Worm (Caenorhabditis elegans): ENCODE data around the gene srx-74.

srx-74 gene

DNA sequence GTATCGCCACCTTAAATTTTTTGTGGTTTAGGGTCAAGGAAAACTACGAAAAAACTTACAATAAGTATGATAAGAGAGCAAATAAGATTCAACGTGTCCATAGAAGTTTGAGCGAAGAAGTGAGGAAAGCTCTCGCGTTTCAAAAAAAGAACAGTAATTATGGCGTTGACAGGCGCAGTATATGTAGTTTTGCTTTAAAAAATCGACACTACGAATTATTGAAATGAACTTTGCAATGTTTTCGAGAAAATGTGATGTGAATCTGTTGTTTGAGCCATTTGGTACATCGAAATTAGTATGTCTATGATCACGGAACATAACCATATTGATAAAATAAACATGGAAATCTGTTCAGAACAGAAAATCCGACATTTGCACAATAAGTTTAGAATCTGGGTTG, at the start of gene srx-74:
Gene srx-74 (minus strand): TSS at position 101 of the 400 bp plus-strand sequence.
- no peak for TF ChIP-seq ceh-36 (tag; optimal IDR thresholded peaks at IDR 0.05)
- no peak for TF ChIP-seq hmbx-1 (tag; optimal IDR thresholded peaks at IDR 0.05)
- no peak for TF ChIP-seq tbx-11 (GFP tag; IDR thresholded peaks at IDR 0.05)
- no peak for TF ChIP-seq aly-1 (tag; optimal IDR thresholded peaks at IDR 0.05)
- TF ChIP-seq hnd-1 (tag; optimal IDR thresholded peaks at IDR 0.05), result no peak
- no peak for TF ChIP-seq scrt-1 (GFP tag; IDR thresholded peaks at IDR 0.05)
- TF ChIP-seq ama-1 (optimal IDR thresholded peaks at IDR 0.05), result no peak
- TF ChIP-seq tbx-37 (GFP tag; conservative IDR thresholded peaks at IDR 0.05), result no peak
- no peak for TF ChIP-seq sea-1 (GFP tag; conservative IDR thresholded peaks at IDR 0.05)
- no peak for TF ChIP-seq B0310.2 (tag; optimal IDR thresholded peaks at IDR 0.05)
- TF ChIP-seq flt-1 (GFP tag; IDR thresholded peaks at IDR 0.05), result no peak
- TF ChIP-seq hmg-4 (GFP tag; optimal IDR thresholded peaks at IDR 0.05), result no peak
- no peak for TF ChIP-seq tra-4 (tag; optimal IDR thresholded peaks at IDR 0.05)
- TF ChIP-seq pes-1 (GFP tag; IDR thresholded peaks at IDR 0.05), result no peak
- no peak for TF ChIP-seq F13C5.2 (tag; optimal IDR thresholded peaks at IDR 0.05)
- no peak for TF ChIP-seq ceh-13 (GFP tag; optimal IDR thresholded peaks at IDR 0.05)
- TF ChIP-seq ets-7 (tag; optimal IDR thresholded peaks at IDR 0.05), result no peak

DNA sequence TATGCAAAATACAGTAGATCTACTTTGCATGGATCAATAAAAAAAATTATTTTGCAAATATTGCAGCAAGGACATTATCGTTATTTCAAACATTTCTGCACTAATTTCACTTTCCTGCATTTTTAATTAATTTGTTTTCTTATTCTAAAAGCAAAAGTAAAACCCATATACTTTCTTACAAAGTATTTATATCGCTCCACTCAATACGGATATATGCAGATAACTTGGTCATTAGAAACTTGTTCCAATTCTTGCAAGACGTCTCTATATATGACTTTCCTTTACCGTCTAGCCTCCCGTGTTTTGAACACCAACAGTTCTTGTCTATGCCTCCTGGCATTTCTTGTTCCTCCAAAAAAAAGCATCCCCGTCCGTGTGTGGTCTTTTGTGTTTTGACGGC, 48.2 kb upstream of the srx-74 start, which contains the start of gene oac-24:
Gene oac-24 (plus strand): TSS at position 301 of the 400 bp plus-strand sequence.
- no peak for TF ChIP-seq F13C5.2 (tag; optimal IDR thresholded peaks at IDR 0.05)
- TF ChIP-seq scrt-1 (GFP tag; IDR thresholded peaks at IDR 0.05), result no peak

- TF ChIP-seq pes-1 (GFP tag; IDR thresholded peaks at IDR 0.05), result no peak
- TF ChIP-seq ceh-13 (GFP tag; optimal IDR thresholded peaks at IDR 0.05), result no peak
- no peak for TF ChIP-seq tbx-11 (GFP tag; IDR thresholded peaks at IDR 0.05)
- no peak for TF ChIP-seq B0310.2 (tag; optimal IDR thresholded peaks at IDR 0.05)
- TF ChIP-seq ceh-36 (tag; optimal IDR thresholded peaks at IDR 0.05), result no peak
- no peak for TF ChIP-seq scrt-1 (GFP tag; IDR thresholded peaks at IDR 0.05)
- TF ChIP-seq tra-4 (tag; optimal IDR thresholded peaks at IDR 0.05), result no peak
- no peak for TF ChIP-seq hmg-4 (GFP tag; optimal IDR thresholded peaks at IDR 0.05)
- TF ChIP-seq hnd-1 (tag; optimal IDR thresholded peaks at IDR 0.05), result no peak
- TF ChIP-seq hmbx-1 (tag; optimal IDR thresholded peaks at IDR 0.05), result no peak
- TF ChIP-seq ama-1 (optimal IDR thresholded peaks at IDR 0.05), result no peak
- no peak for TF ChIP-seq ets-7 (tag; optimal IDR thresholded peaks at IDR 0.05)
- TF ChIP-seq F13C5.2 (tag; optimal IDR thresholded peaks at IDR 0.05), result no peak
- no peak for TF ChIP-seq aly-1 (tag; optimal IDR thresholded peaks at IDR 0.05)
- no peak for TF ChIP-seq flt-1 (GFP tag; IDR thresholded peaks at IDR 0.05)
- TF ChIP-seq tbx-37 (GFP tag; conservative IDR thresholded peaks at IDR 0.05), result no peak
- no peak for TF ChIP-seq sea-1 (GFP tag; conservative IDR thresholded peaks at IDR 0.05)
These were observed 45.3 kb upstream of the srx-74 start for ce11 chrV:4707646-4708045.

- no peak for TF ChIP-seq B0310.2 (tag; optimal IDR thresholded peaks at IDR 0.05)
- no peak for TF ChIP-seq tra-4 (tag; optimal IDR thresholded peaks at IDR 0.05)
- no peak for TF ChIP-seq hnd-1 (tag; optimal IDR thresholded peaks at IDR 0.05)
These were observed 37.9 kb upstream of the srx-74 start, which contains the start of gene ZC266.1 for ce11 chrV:4700189-4700588. Gene ZC266.1, minus strand, starts transcription at chrV:4700289.

- TF ChIP-seq F13C5.2 (tag; optimal IDR thresholded peaks at IDR 0.05) (no peak), sea-1 (GFP tag; conservative IDR thresholded peaks at IDR 0.05) (no peak), ets-7 (tag; optimal IDR thresholded peaks at IDR 0.05) (no peak), hmg-4 (GFP tag; optimal IDR thresholded peaks at IDR 0.05) (no peak), ceh-36 (tag; optimal IDR thresholded peaks at IDR 0.05) (no peak), flt-1 (GFP tag; IDR thresholded peaks at IDR 0.05) (no peak), hnd-1 (tag; optimal IDR thresholded peaks at IDR 0.05) (no peak), tra-4 (tag; optimal IDR thresholded peaks at IDR 0.05) (no peak), tbx-11 (GFP tag; IDR thresholded peaks at IDR 0.05) (no peak)
These were observed 36.4 kb upstream of the srx-74 start for ce11 chrV:4698675-4699074.

- TF ChIP-seq hnd-1 (tag; optimal IDR thresholded peaks at IDR 0.05), result no peak
- no peak for TF ChIP-seq tra-4 (tag; optimal IDR thresholded peaks at IDR 0.05)
- no peak for TF ChIP-seq scrt-1 (GFP tag; IDR thresholded peaks at IDR 0.05)
- TF ChIP-seq tbx-11 (GFP tag; IDR thresholded peaks at IDR 0.05), result no peak
- no peak for TF ChIP-seq aly-1 (tag; optimal IDR thresholded peaks at IDR 0.05)
- TF ChIP-seq B0310.2 (tag; optimal IDR thresholded peaks at IDR 0.05), result no peak
- no peak for TF ChIP-seq ceh-36 (tag; optimal IDR thresholded peaks at IDR 0.05)
- no peak for TF ChIP-seq ets-7 (tag; optimal IDR thresholded peaks at IDR 0.05)
- no peak for TF ChIP-seq ceh-13 (GFP tag; optimal IDR thresholded peaks at IDR 0.05)
- no peak for TF ChIP-seq ama-1 (optimal IDR thresholded peaks at IDR 0.05)
- TF ChIP-seq pes-1 (GFP tag; IDR thresholded peaks at IDR 0.05), result no peak
- TF ChIP-seq flt-1 (GFP tag; IDR thresholded peaks at IDR 0.05), result no peak
- no peak for TF ChIP-seq sea-1 (GFP tag; conservative IDR thresholded peaks at IDR 0.05)
These were observed 32.3 kb upstream of the srx-74 start for ce11 chrV:4694466-4695092.

DNA sequence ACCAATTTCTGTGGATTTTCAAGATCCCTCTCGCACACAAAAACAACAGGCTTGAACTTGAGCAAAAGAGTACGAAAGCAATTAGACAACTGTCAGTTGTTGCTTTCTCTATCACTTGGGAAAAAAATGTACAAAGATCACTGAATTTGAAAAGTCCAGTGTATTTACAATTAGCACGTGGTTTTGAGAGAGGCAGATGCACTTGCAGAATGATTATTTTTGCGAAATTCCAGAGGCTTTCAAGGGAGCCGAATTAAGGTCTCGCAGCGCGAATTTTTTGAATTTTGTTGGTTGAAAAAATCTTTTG, 30.9 kb upstream of the srx-74 start:
- TF ChIP-seq ama-1 (optimal IDR thresholded peaks at IDR 0.05), result no peak
- TF ChIP-seq pes-1 (GFP tag; IDR thresholded peaks at IDR 0.05), result no peak
- no peak for TF ChIP-seq ets-7 (tag; optimal IDR thresholded peaks at IDR 0.05)
- no peak for TF ChIP-seq aly-1 (tag; optimal IDR thresholded peaks at IDR 0.05)
- TF ChIP-seq flt-1 (GFP tag; IDR thresholded peaks at IDR 0.05), result no peak
- TF ChIP-seq tbx-37 (GFP tag; conservative IDR thresholded peaks at IDR 0.05), result no peak
- no peak for TF ChIP-seq tbx-11 (GFP tag; IDR thresholded peaks at IDR 0.05)
- TF ChIP-seq hmbx-1 (tag; optimal IDR thresholded peaks at IDR 0.05), result no peak
